Worm (Caenorhabditis elegans): Measurements from ENCODE around the gene C17H12.8.

Gene C17H12.8

DNA sequence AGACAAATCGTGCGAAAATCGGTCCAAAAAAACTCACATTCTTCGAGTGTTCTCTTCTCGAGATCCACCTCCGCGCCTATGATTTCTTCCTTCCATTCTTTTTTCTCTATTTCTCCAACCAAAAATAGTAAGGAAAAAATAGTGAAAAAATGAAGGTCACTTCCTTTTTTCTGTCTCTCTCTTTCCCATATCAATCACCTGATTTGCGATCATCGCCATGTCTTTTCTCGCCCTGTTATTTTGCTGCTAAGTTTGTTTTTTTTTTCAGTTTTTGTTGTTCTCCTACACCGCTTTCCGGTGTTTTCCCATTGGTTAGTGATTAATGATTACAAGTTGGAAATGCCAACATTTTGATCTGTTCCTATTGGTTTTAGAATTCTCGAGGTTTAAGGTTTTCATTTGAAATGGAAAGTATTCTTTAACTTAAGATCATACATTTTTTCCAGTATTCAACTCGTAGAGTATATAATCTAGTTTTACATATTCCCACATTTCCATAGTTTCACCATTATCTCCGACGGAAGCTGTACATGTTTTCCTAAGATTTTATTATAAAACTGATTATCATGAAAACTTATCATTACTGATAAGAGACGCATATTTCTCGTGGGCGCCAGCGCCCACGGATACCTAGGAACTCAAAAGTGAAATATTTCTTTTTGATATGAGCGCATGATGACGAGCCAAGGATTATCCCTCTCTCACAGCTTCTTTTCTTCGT lies 23.2 kb downstream of the C17H12.8 start:
- TF ChIP-seq let-607 (tag; optimal IDR thresholded peaks at IDR 0.05) (no peak), ceh-79 (tag; optimal IDR thresholded peaks at IDR 0.05) (no peak), ztf-22 (GFP tag; optimal IDR thresholded peaks at IDR 0.05) (no peak), F22D6.2 (tag; optimal IDR thresholded peaks at IDR 0.05) (no peak)

DNA sequence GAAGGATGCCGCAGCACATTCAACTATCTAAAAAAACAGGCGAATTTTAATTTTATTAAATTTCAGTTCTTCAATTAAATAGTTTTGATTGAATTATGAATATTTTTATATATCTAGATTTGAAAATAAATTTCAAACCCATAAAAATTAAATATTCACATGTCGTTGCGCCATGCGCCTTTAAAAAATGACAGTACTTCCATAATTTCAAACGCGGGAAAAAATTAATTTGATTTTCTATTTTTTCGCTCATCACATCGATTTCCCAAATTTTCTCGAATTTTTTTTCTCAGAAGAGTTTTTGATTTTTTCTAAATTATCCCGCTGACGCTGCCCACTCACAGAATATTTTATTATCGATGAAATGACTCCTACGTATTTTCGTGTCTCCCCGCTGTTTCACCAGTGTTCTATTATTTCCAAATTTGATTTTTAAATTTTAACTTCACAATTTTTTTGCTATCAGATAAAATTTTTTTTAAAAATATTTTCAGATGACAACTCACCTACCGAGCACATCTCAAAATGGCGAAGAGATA lies 24.0 kb downstream of the C17H12.8 start, which contains the start of gene lip-1:
lip-1 (plus strand) TSS at position 489 of the 539 bp plus-strand sequence.
- TF ChIP-seq xnd-1 (tag; optimal IDR thresholded peaks at IDR 0.05) (peak; percentile 69), efl-1 (GFP tag; optimal IDR thresholded peaks at IDR 0.05) (peak; percentile 93), F23B12.7 (tag; optimal IDR thresholded peaks at IDR 0.05; ENCODE audit: insufficient read depth) (no peak), egl-18 (GFP tag; IDR thresholded peaks at IDR 0.05) (no peak), attf-5 (GFP tag; optimal IDR thresholded peaks at IDR 0.05) (no peak), ceh-27 (GFP tag; optimal IDR thresholded peaks at IDR 0.05) (no peak), Y95B8A.8 (GFP tag; IDR thresholded peaks at IDR 0.05) (peak; percentile 82), hmg-1.2 (GFP tag; IDR thresholded peaks at IDR 0.05) (peak; percentile 26; the same call in 1 of the 2 replicates), ceh-91 (GFP tag; IDR thresholded peaks at IDR 0.05) (peak; percentile 72), dpff-1 (tag; optimal IDR thresholded peaks at IDR 0.05) (no peak), B0035.1 (tag; optimal IDR thresholded peaks at IDR 0.05) (no peak), lsl-1 (GFP tag; optimal IDR thresholded peaks at IDR 0.05) (peak; percentile 90), hsf-1 (GFP tag; IDR thresholded peaks at IDR 0.05) (peak; percentile 70; the same call in 1 of the 2 replicates), sptf-2 (GFP tag; optimal IDR thresholded peaks at IDR 0.05) (no peak), F49E8.2 (tag; optimal IDR thresholded peaks at IDR 0.05; ENCODE audit: insufficient read depth) (peak; percentile 23), madf-6 (GFP tag; IDR thresholded peaks at IDR 0.05) (peak; percentile 95), snpc-3.4 (tag; optimal IDR thresholded peaks at IDR 0.05) (peak; percentile 22), lin-54 (GFP tag; optimal IDR thresholded peaks at IDR 0.05) (peak; percentile 50), ztf-28 (GFP tag; IDR thresholded peaks at IDR 0.05) (no peak), him-1 (tag; optimal IDR thresholded peaks at IDR 0.05) (peak; percentile 30), tbp1 (GFP tag; optimal IDR thresholded peaks at IDR 0.05) (peak; percentile 38), dox-1 (GFP tag; IDR thresholded peaks at IDR 0.05) (no peak; the same call in 1 of the 2 replicates), Y53G8AR.9 (GFP tag; conservative IDR thresholded peaks at IDR 0.05) (peak; percentile 32; the same call in 1 of the 2 replicates), snpc-4 (GFP tag; optimal IDR thresholded peaks at IDR 0.05) (peak; percentile 46), snpc-4 (tag; optimal IDR thresholded peaks at IDR 0.05) (peak in 3 of 4 experiments; percentile 33 to 77 (median 68)), ceh-100 (GFP tag; IDR thresholded peaks at IDR 0.05) (no peak), ceh-40 (GFP tag; IDR thresholded peaks at IDR 0.05) (no peak), B0019.2 (GFP tag; conservative IDR thresholded peaks at IDR 0.05) (peak; percentile 28; the same call in 1 of the 2 replicates), zfh-2 (GFP tag; conservative IDR thresholded peaks at IDR 0.05) (no peak), dpl-1 (GFP tag; optimal IDR thresholded peaks at IDR 0.05) (peak; percentile 73), madf-8 (GFP tag; conservative IDR thresholded peaks at IDR 0.05) (peak; percentile 94), F33H1.4 (GFP tag; IDR thresholded peaks at IDR 0.05) (peak; percentile 72), D2030.7 (GFP tag; IDR thresholded peaks at IDR 0.05) (peak; percentile 74)

Measured in whole organism, young adult.